Worm (Caenorhabditis elegans) whole organism, young adult: ENCODE results near the gene F13A7.11.

Source experiments
- B0035.1 ChIP-seq: sonication (generic microtip); optimal IDR thresholded peaks from 2 replicates; lab custom pipeline; 2016; ENCODE audit warnings: missing genetic modification characterization, mild to moderate bottlenecking, missing compliant biosample characterization, missing genotype, missing genetic modification reagents
- B0261.1 ChIP-seq: sonication (generic microtip); optimal IDR thresholded peaks from 2 replicates; lab custom pipeline; 2016; ENCODE audit warnings: mild to moderate bottlenecking, missing genetic modification characterization, moderate library complexity, missing compliant biosample characterization
- B0336.3 ChIP-seq: fragments of 200-800 bp; sonication (Bioruptor generic); IDR thresholded peaks from 2 replicates; pipeline ENCODE4 v1.3.6; 2022; ENCODE audit warnings: missing genetic modification characterization, missing compliant biosample characterization
- C06A6.2 ChIP-seq: fragments of 200-800 bp; sonication (Bioruptor generic); conservative IDR thresholded peaks from 2 replicates; pipeline ENCODE4 v1.3.6; 2022; ENCODE audit warnings: missing genetic modification characterization, missing compliant biosample characterization
- F52B5.7 ChIP-seq: sonication (generic microtip); optimal IDR thresholded peaks from 2 replicates; lab custom pipeline; 2016; ENCODE audit warnings: mild to moderate bottlenecking, missing genetic modification characterization, missing compliant biosample characterization
- F55B11.4 ChIP-seq: sonication (generic microtip); optimal IDR thresholded peaks from 2 replicates; lab custom pipeline; 2016; ENCODE audit warnings: missing compliant biosample characterization, missing genetic modification characterization, borderline replicate concordance; ENCODE audit not compliant: insufficient read depth
- K12H6.12 ChIP-seq: fragments of 200-800 bp; sonication (Bioruptor generic); optimal IDR thresholded peaks from 2 replicates; lab custom pipeline; 2018; ENCODE audit warnings: mild to moderate bottlenecking, missing genetic modification characterization, missing compliant biosample characterization
- Y53F4B.3 ChIP-seq: fragments of 200-800 bp; sonication (Bioruptor generic); IDR thresholded peaks from 2 replicates; pipeline ENCODE4 v1.3.6; 2022; ENCODE audit warnings: missing genetic modification reagents, missing genetic modification characterization, missing compliant biosample characterization
- Y56A3A.18 ChIP-seq: fragments of 200-800 bp; sonication (Bioruptor generic); IDR thresholded peaks from 2 replicates; pipeline ENCODE4 v1.3.6; 2022; ENCODE audit warnings: missing genetic modification reagents, missing genetic modification characterization, missing compliant biosample characterization
- Y95B8A.8 ChIP-seq: fragments of 200-800 bp; sonication (Bioruptor generic); IDR thresholded peaks from 2 replicates; pipeline ENCODE4 v1.3.6; 2022; ENCODE audit warnings: missing genetic modification reagents, missing genetic modification characterization, missing compliant biosample characterization
- akir-1 ChIP-seq: fragments of 200-800 bp; sonication (Bioruptor generic); optimal IDR thresholded peaks from 2 replicates; lab custom pipeline; 2018; ENCODE audit warnings: mild to moderate bottlenecking, missing genetic modification characterization, moderate library complexity, missing compliant biosample characterization
- ama-1 ChIP-seq, 3 experiments: fragments of 150-350 bp in 1 of 3; sonication (generic microtip) in 2 of 3; optimal IDR thresholded peaks; 2 replicates each; lab custom pipeline; 2014 to 2018; ENCODE audit warnings: missing biosample characterization in 2 of 3, missing genetic modification characterization in 2 of 3, missing genetic modification reagents in 2 of 3
- atf-7 ChIP-seq: sonication (generic microtip); optimal IDR thresholded peaks from 2 replicates; lab custom pipeline; 2017; ENCODE audit warnings: mild to moderate bottlenecking, missing genetic modification characterization, missing compliant biosample characterization
- bed-2 ChIP-seq: fragments of 200-800 bp; sonication (Bioruptor generic); IDR thresholded peaks from 2 replicates; pipeline ENCODE4 v1.3.6; 2022; ENCODE audit warnings: missing genetic modification reagents, missing genetic modification characterization, missing compliant biosample characterization
- ceh-58 ChIP-seq: fragments of 200-800 bp; sonication (Bioruptor generic); IDR thresholded peaks from 2 replicates; pipeline ENCODE4 v1.3.6; 2022; ENCODE audit warnings: missing genetic modification characterization, missing compliant biosample characterization
- ceh-91 ChIP-seq: fragments of 200-800 bp; sonication (Bioruptor generic); IDR thresholded peaks from 2 replicates; pipeline ENCODE4 v1.3.6; 2022; ENCODE audit warnings: missing genetic modification reagents, missing genetic modification characterization, missing compliant biosample characterization
- chd-7 ChIP-seq: sonication (generic microtip); optimal IDR thresholded peaks from 2 replicates; lab custom pipeline; 2016; ENCODE audit warnings: mild to moderate bottlenecking, missing genetic modification characterization, moderate library complexity, missing compliant biosample characterization
- efl-1 ChIP-seq: fragments of 150-350 bp; optimal IDR thresholded peaks from 2 replicates; lab custom pipeline; 2014; ENCODE audit warnings: missing biosample characterization, missing genetic modification reagents, missing genetic modification characterization
- egl-18 ChIP-seq: fragments of 200-800 bp; sonication (Bioruptor generic); IDR thresholded peaks from 2 replicates; pipeline ENCODE4 v1.3.6; 2022; ENCODE audit warnings: missing genetic modification reagents, missing genetic modification characterization, missing compliant biosample characterization
- egl-44 ChIP-seq: fragments of 200-800 bp; sonication (Bioruptor generic); IDR thresholded peaks from 2 replicates; pipeline ENCODE4 v1.3.6; 2022; ENCODE audit warnings: missing genetic modification reagents, missing genetic modification characterization, missing compliant biosample characterization
- egrh-3 ChIP-seq: fragments of 200-800 bp; sonication (Bioruptor generic); IDR thresholded peaks from 2 replicates; pipeline ENCODE4 v1.3.6; 2022; ENCODE audit warnings: missing genetic modification reagents, missing genetic modification characterization, missing compliant biosample characterization
- ets-4 ChIP-seq: fragments of 200-800 bp; sonication (Bioruptor generic); optimal IDR thresholded peaks from 2 replicates; lab custom pipeline; 2018; ENCODE audit warnings: mild to moderate bottlenecking, missing genetic modification characterization, missing compliant biosample characterization
- hlh-12 ChIP-seq: sonication (generic microtip); optimal IDR thresholded peaks from 2 replicates; lab custom pipeline; 2016; ENCODE audit warnings: missing genetic modification characterization, missing compliant biosample characterization
- hlh-26 ChIP-seq: fragments of 200-800 bp; sonication (Bioruptor generic); conservative IDR thresholded peaks from 2 replicates; pipeline ENCODE4 v1.3.6; 2022; ENCODE audit warnings: missing genetic modification reagents, missing genetic modification characterization, missing compliant biosample characterization
- hrde-1 ChIP-seq: sonication (generic microtip); optimal IDR thresholded peaks from 2 replicates; lab custom pipeline; 2016; ENCODE audit warnings: missing genetic modification characterization, mild to moderate bottlenecking, missing compliant biosample characterization, moderate library complexity, missing genotype, missing genetic modification reagents, borderline replicate concordance
- let-526 ChIP-seq: fragments of 200-800 bp; sonication (Bioruptor generic); IDR thresholded peaks from 2 replicates; pipeline ENCODE4 v1.3.6; 2022; ENCODE audit warnings: missing genetic modification reagents, missing genetic modification characterization, missing compliant biosample characterization
- lin-40 ChIP-seq: sonication (generic microtip); optimal IDR thresholded peaks from 2 replicates; lab custom pipeline; 2016; ENCODE audit warnings: missing genetic modification characterization, mild to moderate bottlenecking, missing compliant biosample characterization, missing genotype, missing genetic modification reagents
- lir-1 ChIP-seq: fragments of 200-800 bp; sonication (Bioruptor generic); conservative IDR thresholded peaks from 2 replicates; pipeline ENCODE4 v1.3.6; 2022; ENCODE audit warnings: missing genetic modification reagents, missing genetic modification characterization, missing compliant biosample characterization
- lsy-27 ChIP-seq: sonication (generic microtip); optimal IDR thresholded peaks from 2 replicates; lab custom pipeline; 2017; ENCODE audit warnings: missing genetic modification characterization, mild to moderate bottlenecking, missing compliant biosample characterization, antibody characterized with exemption, missing genotype, borderline replicate concordance; ENCODE audit not compliant: insufficient read depth
- madf-6 ChIP-seq: fragments of 200-800 bp; sonication (Bioruptor generic); IDR thresholded peaks from 2 replicates; pipeline ENCODE4 v1.3.6; 2022; ENCODE audit warnings: missing genetic modification reagents, missing genetic modification characterization, missing compliant biosample characterization
- mcd-1 ChIP-seq: fragments of 200-800 bp; sonication (Bioruptor generic); IDR thresholded peaks from 2 replicates; pipeline ENCODE4 v1.3.6; 2022; ENCODE audit warnings: missing genetic modification reagents, missing genetic modification characterization, missing compliant biosample characterization
- mel-28 ChIP-seq: sonication (generic microtip); optimal IDR thresholded peaks from 2 replicates; lab custom pipeline; 2016; ENCODE audit warnings: borderline replicate concordance, mild to moderate bottlenecking, missing genetic modification characterization, missing compliant biosample characterization
- mxl-1 ChIP-seq: sonication (generic microtip); optimal IDR thresholded peaks from 2 replicates; lab custom pipeline; 2016; ENCODE audit warnings: missing genetic modification characterization, missing compliant biosample characterization
- nfya-1 ChIP-seq: sonication (generic microtip); optimal IDR thresholded peaks from 2 replicates; lab custom pipeline; 2017; ENCODE audit warnings: antibody characterized with exemption, missing compliant biosample characterization, missing genetic modification characterization, borderline replicate concordance; ENCODE audit not compliant: insufficient read depth
- nhr-120 ChIP-seq: fragments of 200-800 bp; sonication (Bioruptor generic); IDR thresholded peaks from 2 replicates; pipeline ENCODE4 v1.3.6; 2022; ENCODE audit warnings: missing genetic modification characterization, missing compliant biosample characterization
- nhr-27 ChIP-seq: fragments of 200-800 bp; sonication (Bioruptor generic); optimal IDR thresholded peaks from 2 replicates; lab custom pipeline; 2018; ENCODE audit warnings: mild to moderate bottlenecking, missing genetic modification characterization, moderate library complexity, missing compliant biosample characterization
- nhr-90 ChIP-seq: sonication (generic microtip); optimal IDR thresholded peaks from 2 replicates; lab custom pipeline; 2016; ENCODE audit warnings: missing genotype, mild to moderate bottlenecking, missing genetic modification characterization, missing compliant biosample characterization
- pbrm-1 ChIP-seq: fragments of 200-800 bp; sonication (Bioruptor generic); IDR thresholded peaks from 2 replicates; pipeline ENCODE4 v1.3.6; 2022; ENCODE audit warnings: missing genetic modification reagents, missing genetic modification characterization, missing compliant biosample characterization
- rcor-1 ChIP-seq: fragments of 200-800 bp; sonication (Bioruptor generic); IDR thresholded peaks from 2 replicates; pipeline ENCODE4 v1.3.6; 2022; ENCODE audit warnings: missing genetic modification reagents, missing genetic modification characterization, missing compliant biosample characterization
- rpc-1 ChIP-seq, 2 experiments: fragments of 150-350 bp in 1 of 2; sonication (generic microtip) in 1 of 2; optimal IDR thresholded peaks; 2 replicates each; lab custom pipeline; 2014 to 2018; ENCODE audit warnings: missing biosample characterization in 1 of 2, missing genetic modification characterization in 1 of 2, missing genetic modification reagents in 1 of 2, missing genotype in 1 of 2
- sptf-2 ChIP-seq: fragments of 200-800 bp; sonication (Bioruptor generic); optimal IDR thresholded peaks from 2 replicates; lab custom pipeline; 2018; ENCODE audit warnings: mild to moderate bottlenecking, missing genetic modification characterization, missing compliant biosample characterization
- tbp1 ChIP-seq: fragments of 200-800 bp; sonication (Bioruptor generic); optimal IDR thresholded peaks from 2 replicates; lab custom pipeline; 2018; ENCODE audit warnings: mild to moderate bottlenecking, missing genetic modification characterization, missing compliant biosample characterization
- tlf-1 ChIP-seq: fragments of 200-800 bp; sonication (Bioruptor generic); optimal IDR thresholded peaks from 2 replicates; lab custom pipeline; 2018; ENCODE audit warnings: mild to moderate bottlenecking, missing genetic modification characterization, missing compliant biosample characterization
- ztf-18 ChIP-seq: sonication (generic microtip); optimal IDR thresholded peaks from 2 replicates; lab custom pipeline; 2016; ENCODE audit warnings: missing genotype, mild to moderate bottlenecking, missing genetic modification characterization, missing compliant biosample characterization
- ztf-26 ChIP-seq: sonication (generic microtip); optimal IDR thresholded peaks from 2 replicates; lab custom pipeline; 2017; ENCODE audit warnings: missing genetic modification characterization, missing compliant biosample characterization
- ztf-28 ChIP-seq: fragments of 200-800 bp; sonication (Bioruptor generic); IDR thresholded peaks from 2 replicates; pipeline ENCODE4 v1.3.6; 2022; ENCODE audit warnings: missing genetic modification reagents, missing genetic modification characterization, missing compliant biosample characterization
- ztf-3 ChIP-seq: fragments of 200-800 bp; sonication (Bioruptor generic); optimal IDR thresholded peaks from 2 replicates; lab custom pipeline; 2018; ENCODE audit warnings: mild to moderate bottlenecking, missing genetic modification characterization, missing compliant biosample characterization

The F13A7.11 gene

ce11 chrV:16370039-16370438, 25.1 kb downstream of the F13A7.11 start (continued):
- TF ChIP-seq let-526: peak; percentile 70; the same call in 1 of the 2 replicates
- no peak for TF ChIP-seq hlh-26 (GFP tag; lab: Robert Waterston, UW)
- TF ChIP-seq nhr-120 (GFP tag; lab: Robert Waterston, UW): no peak
- TF ChIP-seq ceh-91 (GFP tag; lab: Robert Waterston, UW): 0 out of 2 replicates have a peak, but pooled peaks have one; percentile 52
- peak; percentile 89 for TF ChIP-seq hrde-1 (tag; lab: Kevin White, UChicago)
- no peak for TF ChIP-seq lir-1 (GFP tag; lab: Robert Waterston, UW)
- peak; percentile 50 for TF ChIP-seq mel-28 (tag; lab: Kevin White, UChicago)
- peak; percentile 59 for TF ChIP-seq lsy-27 (tag; lab: Kevin White, UChicago)
- TF ChIP-seq nhr-90 (tag; lab: Kevin White, UChicago): peak; percentile 95
- TF ChIP-seq mcd-1 (GFP tag; lab: Robert Waterston, UW): peak; percentile 83
- TF ChIP-seq lin-40 (tag; lab: Kevin White, UChicago): peak; percentile 72
- TF ChIP-seq ztf-18 (tag; lab: Kevin White, UChicago): peak; percentile 76
- TF ChIP-seq Y56A3A.18 (GFP tag; lab: Robert Waterston, UW): peak; percentile 92
- TF ChIP-seq ztf-3 (GFP tag; lab: Kevin White, UChicago): peak; percentile 23
- TF ChIP-seq tlf-1 (GFP tag; lab: Kevin White, UChicago): peak; percentile 40
- TF ChIP-seq mxl-1 (tag; lab: Kevin White, UChicago): peak; percentile 94
- peak; percentile 12 for TF ChIP-seq efl-1 (GFP tag; lab: Kevin White, UChicago)
- peak; percentile 69 for TF ChIP-seq B0035.1 (tag; lab: Kevin White, UChicago)
- TF ChIP-seq egl-18 (GFP tag; lab: Robert Waterston, UW): peak; percentile 61; the same call in 1 of the 2 replicates
- TF ChIP-seq pbrm-1 (GFP tag; lab: Robert Waterston, UW): peak; percentile 89
- peak; percentile 92 for TF ChIP-seq egl-44 (GFP tag; lab: Robert Waterston, UW)
- TF ChIP-seq ceh-58 (GFP tag; lab: Robert Waterston, UW): no peak
- peak; percentile 71 for TF ChIP-seq ets-4
- no peak for TF ChIP-seq nfya-1 (tag; lab: Kevin White, UChicago)
- 0 out of 2 replicates have a peak, but pooled peaks have one; percentile 60 for TF ChIP-seq bed-2 (GFP tag; lab: Robert Waterston, UW)
- TF ChIP-seq hlh-12 (tag; lab: Kevin White, UChicago): no peak
- TF ChIP-seq egrh-3 (GFP tag; lab: Robert Waterston, UW): peak; percentile 82
- 0 out of 2 replicates have a peak, but pooled peaks have one; percentile 24 for TF ChIP-seq Y53F4B.3 (GFP tag; lab: Robert Waterston, UW)
- TF ChIP-seq B0336.3 (GFP tag; lab: Robert Waterston, UW): peak; percentile 92
- peak; percentile 72 for TF ChIP-seq rcor-1 (GFP tag; lab: Robert Waterston, UW)
- TF ChIP-seq ztf-26: peak; percentile 86
- TF ChIP-seq K12H6.12 (tag; lab: Kevin White, UChicago): peak; percentile 61
- peak; percentile 87 for TF ChIP-seq Y95B8A.8
- TF ChIP-seq C06A6.2 (GFP tag; lab: Robert Waterston, UW): peak; percentile 59; the same call in 1 of the 2 replicates
- TF ChIP-seq ama-1 (optimal IDR thresholded peaks at IDR 0.05; lab: Kevin White, UChicago): no peak
- TF ChIP-seq ama-1 (GFP tag; optimal IDR thresholded peaks at IDR 0.05; lab: Kevin White, UChicago): peak; percentile 51 to 59
- TF ChIP-seq ztf-28 (GFP tag; lab: Robert Waterston, UW): peak; percentile 88
- TF ChIP-seq B0261.1 (tag; lab: Kevin White, UChicago): peak; percentile 94
- no peak for TF ChIP-seq F55B11.4 (tag; lab: Kevin White, UChicago)
- peak; percentile 91 for TF ChIP-seq tbp1 (GFP tag; lab: Kevin White, UChicago)
- peak; percentile 68 for TF ChIP-seq atf-7 (tag; lab: Kevin White, UChicago)
- peak; percentile 70 for TF ChIP-seq sptf-2 (GFP tag; lab: Kevin White, UChicago)
- TF ChIP-seq nhr-27 (tag; lab: Kevin White, UChicago): peak; percentile 67
- no peak for TF ChIP-seq akir-1 (GFP tag; lab: Kevin White, UChicago)
- TF ChIP-seq F52B5.7 (tag; lab: Kevin White, UChicago): peak; percentile 92
- peak; percentile 92 for TF ChIP-seq rpc-1 (optimal IDR thresholded peaks at IDR 0.05; lab: Kevin White, UChicago)
- TF ChIP-seq rpc-1 (tag; optimal IDR thresholded peaks at IDR 0.05; lab: Kevin White, UChicago): peak; percentile 88
- TF ChIP-seq chd-7 (tag; lab: Kevin White, UChicago): peak; percentile 84
- TF ChIP-seq madf-6: peak; percentile 64; the same call in 1 of the 2 replicates
